Fruit fly (Drosophila melanogaster) whole organism, embryonic: ENCODE measurements around the gene CG16758.

ENCODE experiments used
- Abd-B ChIP-seq: fragments of 200-800 bp; sonication (Bioruptor generic); optimal IDR thresholded peaks from 2 replicates; lab custom pipeline; 2018; ENCODE audit warnings: missing biosample characterization, mild to moderate bottlenecking, missing genetic modification characterization, moderate library complexity
- Awh ChIP-seq: fragments of 200-800 bp; sonication (Bioruptor generic); IDR thresholded peaks from 2 replicates; pipeline ENCODE4, ENCODE4 v1.3.6; 2022; ENCODE audit warnings: missing biosample characterization, missing genetic modification characterization
- B-H1 ChIP-seq: fragments of 200-800 bp; sonication (Bioruptor generic); IDR thresholded peaks from 3 replicates; pipeline ENCODE4 v1.3.6; 2022; ENCODE audit warnings: missing biosample characterization, missing genetic modification characterization
- Bteb2 ChIP-seq: fragments of 200-800 bp; sonication (Bioruptor generic); optimal IDR thresholded peaks from 2 replicates; lab custom pipeline; 2016; ENCODE audit warnings: missing biosample characterization, missing genetic modification characterization
- CG10267 ChIP-seq: fragments of 200-800 bp; sonication (Bioruptor generic); optimal IDR thresholded peaks from 2 replicates; lab custom pipeline; 2018; ENCODE audit warnings: missing biosample characterization, mild to moderate bottlenecking, missing genetic modification characterization, moderate library complexity
- CG11247 ChIP-seq: fragments of 200-800 bp; sonication (Bioruptor generic); IDR thresholded peaks from 2 replicates; pipeline ENCODE4 v1.3.6; 2022; ENCODE audit warnings: missing biosample characterization, missing genetic modification characterization
- CG11504 ChIP-seq: fragments of 200-800 bp; sonication (Bioruptor generic); optimal IDR thresholded peaks from 3 replicates; lab custom pipeline; 2019; ENCODE audit warnings: missing biosample characterization, mild to moderate bottlenecking, missing genetic modification characterization, moderate library complexity
- CG12769 ChIP-seq: fragments of 200-800 bp; sonication (Bioruptor generic); optimal IDR thresholded peaks from 2 replicates; lab custom pipeline; 2019; ENCODE audit warnings: missing biosample characterization, mild to moderate bottlenecking, missing genetic modification characterization, moderate library complexity
- CG15601 ChIP-seq: fragments of 200-800 bp; sonication (Bioruptor generic); optimal IDR thresholded peaks from 3 replicates; lab custom pipeline; 2019; ENCODE audit warnings: missing biosample characterization, mild to moderate bottlenecking, missing genetic modification characterization, moderate library complexity
- CG1603 ChIP-seq: fragments of 200-800 bp; sonication (Bioruptor generic); optimal IDR thresholded peaks from 2 replicates; lab custom pipeline; 2019; ENCODE audit warnings: missing biosample characterization, mild to moderate bottlenecking, missing genetic modification characterization, moderate library complexity
- CG17328 ChIP-seq: fragments of 200-800 bp; sonication (Bioruptor generic); IDR thresholded peaks from 2 replicates; pipeline ENCODE4 v1.3.6; 2022; ENCODE audit warnings: missing biosample characterization, missing genetic modification characterization
- CG18599 ChIP-seq: fragments of 200-800 bp; sonication (Bioruptor generic); optimal IDR thresholded peaks from 3 replicates; lab custom pipeline; 2017; ENCODE audit warnings: missing biosample characterization, missing genetic modification characterization, mild to moderate bottlenecking, moderate library complexity, missing genetic modification reagents
- CG18619 ChIP-seq: fragments of 200-800 bp; sonication (Bioruptor generic); optimal IDR thresholded peaks from 3 replicates; lab custom pipeline; 2017; ENCODE audit warnings: missing biosample characterization, mild to moderate bottlenecking, missing genetic modification characterization
- CG2889 ChIP-seq: fragments of 200-800 bp; sonication (Bioruptor generic); IDR thresholded peaks from 3 replicates; pipeline ENCODE4 v1.3.6; 2022; ENCODE audit warnings: missing biosample characterization, missing genetic modification characterization
- CG30403 ChIP-seq: fragments of 200-800 bp; sonication (Bioruptor generic); optimal IDR thresholded peaks from 3 replicates; lab custom pipeline; 2016; ENCODE audit warnings: missing biosample characterization, missing genetic modification characterization
- CG3065 ChIP-seq: fragments of 200-800 bp; sonication (Bioruptor generic); optimal IDR thresholded peaks from 2 replicates; lab custom pipeline; 2016; ENCODE audit warnings: missing biosample characterization, missing genetic modification characterization
- CG32767 ChIP-seq: fragments of 200-800 bp; sonication (Bioruptor generic); IDR thresholded peaks from 2 replicates; pipeline ENCODE4 v1.3.6; 2022; ENCODE audit warnings: missing biosample characterization, missing genetic modification characterization
- CG34224 ChIP-seq: fragments of 200-800 bp; sonication (Bioruptor generic); IDR thresholded peaks from 3 replicates; pipeline ENCODE4 v1.3.6; 2022; ENCODE audit warnings: missing biosample characterization, missing genetic modification characterization; ENCODE audit not compliant: partially characterized antibody
- CG34422 ChIP-seq: fragments of 200-800 bp; sonication (Bioruptor generic); IDR thresholded peaks from 3 replicates; pipeline ENCODE4 v1.3.6; 2022; ENCODE audit warnings: missing biosample characterization, missing genetic modification characterization
- CG4404 ChIP-seq: fragments of 200-800 bp; sonication (Bioruptor generic); IDR thresholded peaks from 2 replicates; pipeline ENCODE4 v1.3.6; 2022; ENCODE audit warnings: missing biosample characterization, missing genetic modification characterization
- CG6175 ChIP-seq: fragments of 200-800 bp; sonication (Bioruptor generic); IDR thresholded peaks from 3 replicates; pipeline ENCODE4 v1.3.6; 2022; ENCODE audit warnings: missing biosample characterization, missing genetic modification characterization
- CG6689 ChIP-seq: fragments of 200-800 bp; sonication (Bioruptor generic); IDR thresholded peaks from 2 replicates; pipeline ENCODE4 v1.3.6; 2022; ENCODE audit warnings: missing biosample characterization, missing genetic modification characterization
- CG7372 ChIP-seq: fragments of 200-800 bp; sonication (Bioruptor generic); IDR thresholded peaks from 2 replicates; pipeline ENCODE4 v1.3.6; 2022; ENCODE audit warnings: missing biosample characterization, missing genetic modification characterization
- CG7839 ChIP-seq: fragments of 200-800 bp; sonication (Bioruptor generic); optimal IDR thresholded peaks from 3 replicates; lab custom pipeline; 2018; ENCODE audit warnings: missing biosample characterization, mild to moderate bottlenecking, missing genetic modification characterization, moderate library complexity
- CG8359 ChIP-seq: fragments of 200-800 bp; sonication (Bioruptor generic); optimal IDR thresholded peaks from 2 replicates; lab custom pipeline; 2017; ENCODE audit warnings: missing biosample characterization, mild to moderate bottlenecking, missing genetic modification characterization, borderline replicate concordance
- CG9437 ChIP-seq: fragments of 200-800 bp; sonication (Bioruptor generic); optimal IDR thresholded peaks from 2 replicates; lab custom pipeline; 2018; ENCODE audit warnings: missing biosample characterization, mild to moderate bottlenecking, missing genetic modification characterization
- CHES-1-like ChIP-seq: fragments of 200-800 bp; sonication (Bioruptor generic); optimal IDR thresholded peaks from 2 replicates; lab custom pipeline; 2016; ENCODE audit warnings: missing biosample characterization, missing genetic modification characterization
- CTCF ChIP-seq: fragments of 200-800 bp; sonication (Bioruptor generic); optimal IDR thresholded peaks from 2 replicates; lab custom pipeline; 2017; ENCODE audit warnings: missing biosample characterization, mild to moderate bottlenecking, missing genetic modification characterization, moderate library complexity
- Doc2 ChIP-seq: fragments of 200-800 bp; sonication (Bioruptor generic); IDR thresholded peaks from 2 replicates; pipeline ENCODE4 v1.3.6; 2022; ENCODE audit warnings: missing biosample characterization, missing genetic modification characterization
- Fer1 ChIP-seq: fragments of 200-800 bp; sonication (Bioruptor generic); optimal IDR thresholded peaks from 2 replicates; lab custom pipeline; 2017; ENCODE audit warnings: missing biosample characterization, mild to moderate bottlenecking, missing genetic modification characterization
- H2.0 ChIP-seq: fragments of 200-800 bp; sonication (Bioruptor generic); IDR thresholded peaks from 2 replicates; pipeline ENCODE4 v1.3.6; 2022; ENCODE audit warnings: missing biosample characterization, missing genetic modification characterization
- Hr3 ChIP-seq: fragments of 200-800 bp; sonication (Bioruptor generic); optimal IDR thresholded peaks from 3 replicates; lab custom pipeline; 2016; ENCODE audit warnings: missing biosample characterization, missing genetic modification characterization
- Hr51 ChIP-seq, 2 experiments: fragments of 200-800 bp; sonication (Bioruptor generic); optimal IDR thresholded peaks; 2 replicates in 1 of 2; 3 replicates in 1 of 2; lab custom pipeline; 2016 to 2018; ENCODE audit warnings: missing biosample characterization in 2 of 2, missing genetic modification characterization in 2 of 2, mild to moderate bottlenecking in 1 of 2, moderate library complexity in 1 of 2
- Jarid2 ChIP-seq: fragments of 200-800 bp; sonication (Bioruptor generic); optimal IDR thresholded peaks from 3 replicates; lab custom pipeline; 2017; ENCODE audit warnings: mild to moderate bottlenecking, missing biosample characterization, missing genetic modification reagents, missing genetic modification characterization
- Sry-δ ChIP-seq: fragments of 200-800 bp; sonication (Bioruptor generic); optimal IDR thresholded peaks from 2 replicates; lab custom pipeline; 2016; ENCODE audit warnings: missing biosample characterization, missing genetic modification characterization
- amos ChIP-seq: fragments of 200-800 bp; sonication (Bioruptor generic); IDR thresholded peaks from 2 replicates; pipeline ENCODE4 v1.3.6; 2022; ENCODE audit warnings: missing biosample characterization, missing genetic modification characterization; ENCODE audit not compliant: partially characterized antibody
- chinmo ChIP-seq: fragments of 200-800 bp; sonication (Bioruptor generic); IDR thresholded peaks from 4 replicates; pipeline ENCODE4 v1.3.6; 2022; ENCODE audit warnings: missing biosample characterization, missing genetic modification characterization; ENCODE audit not compliant: partially characterized antibody
- kah ChIP-seq: fragments of 200-800 bp; sonication (Bioruptor generic); optimal IDR thresholded peaks from 2 replicates; lab custom pipeline; 2018; ENCODE audit warnings: missing biosample characterization, mild to moderate bottlenecking, missing genetic modification characterization
- org-1 ChIP-seq: fragments of 200-800 bp; sonication (Bioruptor generic); optimal IDR thresholded peaks from 2 replicates; lab custom pipeline; 2017; ENCODE audit warnings: missing biosample characterization, missing genetic modification characterization
- pho ChIP-seq: fragments of 200-800 bp; sonication (Bioruptor generic); optimal IDR thresholded peaks from 2 replicates; lab custom pipeline; 2016; ENCODE audit warnings: missing biosample characterization, missing genetic modification characterization
- ro ChIP-seq: fragments of 200-800 bp; sonication (Bioruptor generic); IDR thresholded peaks from 2 replicates; pipeline ENCODE4 v1.3.6; 2022; ENCODE audit warnings: missing biosample characterization, missing genetic modification characterization
- salm ChIP-seq: fragments of 200-800 bp; sonication (Bioruptor generic); optimal IDR thresholded peaks from 2 replicates; lab custom pipeline; 2018; ENCODE audit warnings: missing biosample characterization, mild to moderate bottlenecking, missing genetic modification characterization
- sc ChIP-seq, 3 experiments: fragments of >200 bp in 2 of 3; fragments of 200-800 bp in 1 of 3; sonication (Bioruptor generic) in 1 of 3; optimal IDR thresholded peaks; 2 replicates in 2 of 3; 3 replicates in 1 of 3; lab custom pipeline; 2017; ENCODE audit warnings: mild to moderate bottlenecking in 1 of 3, missing biosample characterization in 1 of 3, missing genetic modification characterization in 1 of 3, missing genetic modification reagents in 1 of 3
- tio ChIP-seq: fragments of 200-800 bp; sonication (Bioruptor generic); optimal IDR thresholded peaks from 2 replicates; lab custom pipeline; 2017; ENCODE audit warnings: missing biosample characterization, missing genetic modification characterization, inconsistent platforms
- toy ChIP-seq: fragments of 200-800 bp; sonication (Bioruptor generic); IDR thresholded peaks from 2 replicates; pipeline ENCODE4 v1.3.6; 2022; ENCODE audit warnings: missing biosample characterization, missing genetic modification characterization
- twi ChIP-seq: fragments of 200-800 bp; optimal IDR thresholded peaks from 2 replicates; lab custom pipeline; 2019; ENCODE audit warnings: missing biosample characterization, mild to moderate bottlenecking, missing genetic modification characterization, moderate library complexity
- zen ChIP-seq: fragments of 200-800 bp; sonication (Bioruptor generic); optimal IDR thresholded peaks from 3 replicates; lab custom pipeline; 2018; ENCODE audit warnings: missing biosample characterization, mild to moderate bottlenecking, missing genetic modification characterization, moderate library complexity
- zf30C ChIP-seq: fragments of 200-800 bp; sonication (Bioruptor generic); optimal IDR thresholded peaks from 3 replicates; lab custom pipeline; 2018; ENCODE audit warnings: missing biosample characterization, mild to moderate bottlenecking, missing genetic modification characterization

CG16758 gene

DNA sequence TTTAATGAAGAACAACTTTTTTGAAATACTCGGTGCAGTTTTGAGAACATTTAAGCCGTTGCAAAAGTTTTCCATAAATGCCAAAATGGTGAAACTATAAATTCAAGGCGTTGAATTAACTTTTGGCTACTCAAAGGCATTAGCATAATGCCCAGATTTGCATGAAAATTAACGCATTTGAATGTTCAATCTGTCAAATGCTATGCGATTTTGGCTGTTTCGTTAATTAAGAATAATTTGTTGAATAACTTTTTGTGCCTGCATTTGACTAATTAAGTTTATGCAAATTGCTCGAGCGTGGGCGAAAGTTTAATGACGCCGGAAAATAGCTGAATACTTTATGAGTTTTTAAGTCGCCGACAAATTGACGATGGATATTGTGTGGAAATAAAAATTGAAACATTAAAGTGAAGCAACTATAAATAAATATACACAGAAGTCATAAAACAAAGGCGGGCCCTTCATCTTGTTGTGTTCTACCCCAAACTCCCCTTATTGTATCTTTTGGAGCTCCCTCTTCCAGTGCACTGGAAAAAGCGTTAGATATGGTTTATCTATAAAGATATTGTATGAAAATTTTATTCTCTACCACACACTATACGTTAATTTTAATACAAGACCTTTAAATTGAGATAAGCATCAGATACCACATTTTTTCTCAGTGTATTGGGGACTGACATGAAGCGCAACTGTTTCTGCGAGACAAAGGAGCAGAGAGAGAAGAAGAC lies 48.9 kb upstream of the CG16758 start (continued):
- peak; percentile 43 for TF ChIP-seq CG9437 (GFP tag; lab: Kevin White, UChicago)
- TF ChIP-seq CG18599 (GFP tag; lab: Kevin White, UChicago) = peak; percentile 76
- TF ChIP-seq toy (GFP tag; lab: Robert Waterston, UW) = no peak
- peak; percentile 34 for TF ChIP-seq pho (GFP tag; lab: Kevin White, UChicago)
- no peak for TF ChIP-seq amos (GFP tag; lab: Robert Waterston, UW)
- TF ChIP-seq CG10267 = peak; percentile 78
- TF ChIP-seq Jarid2 (GFP tag; lab: Kevin White, UChicago) = peak; percentile 28
- 0 out of 2 replicates have a peak, but pooled peaks have one; percentile 29 for TF ChIP-seq CG7372 (GFP tag; lab: Robert Waterston, UW)
- peak; percentile 6 for TF ChIP-seq CG3065 (GFP tag; lab: Kevin White, UChicago)
- peak; percentile 73 for TF ChIP-seq CG1603 (tag; lab: Kevin White, UChicago)
- TF ChIP-seq CG6689 = peak; percentile 64
- peak; percentile 52 for TF ChIP-seq CG18619 (GFP tag; lab: Kevin White, UChicago)
- TF ChIP-seq Doc2 (GFP tag; lab: Robert Waterston, UW) = no peak
- no peak for TF ChIP-seq CG34224 (GFP tag; lab: Robert Waterston, UW)
- peak; percentile 38; the same call in 1 of the 2 replicates for TF ChIP-seq H2.0 (GFP tag; lab: Robert Waterston, UW)
- no peak for TF ChIP-seq sc (optimal IDR thresholded peaks at IDR 0.05; lab: Kevin White, UChicago)
- TF ChIP-seq sc (GFP tag; optimal IDR thresholded peaks at IDR 0.05; lab: Kevin White, UChicago) = peak; percentile 60
- 0 out of 2 replicates have a peak, but pooled peaks have one; percentile 12 for TF ChIP-seq CG11247 (GFP tag; lab: Robert Waterston, UW)
- TF ChIP-seq CG7839 = peak; percentile 72
- TF ChIP-seq twi (tag; lab: Kevin White, UChicago) = peak; percentile 40
- peak; percentile 77 for TF ChIP-seq CG11504 (tag; lab: Kevin White, UChicago)
- peak; percentile 50 for TF ChIP-seq kah (GFP tag; lab: Kevin White, UChicago)
- TF ChIP-seq CTCF (GFP tag; lab: Kevin White, UChicago) = peak; percentile 12
- peak; percentile 34 for TF ChIP-seq CHES-1-like (GFP tag; lab: Kevin White, UChicago)
- peak; percentile 39 for TF ChIP-seq zen (tag; lab: Kevin White, UChicago)
- TF ChIP-seq CG34422 = 0 out of 3 replicates have a peak, but pooled peaks have one; percentile 12
- peak; percentile 80 for TF ChIP-seq CG15601 (tag; lab: Kevin White, UChicago)
- TF ChIP-seq CG4404 (GFP tag; lab: Robert Waterston, UW) = no peak
- TF ChIP-seq Hr3 (GFP tag; lab: Kevin White, UChicago) = peak; percentile 53
- TF ChIP-seq salm (tag; lab: Kevin White, UChicago) = no peak
- peak; percentile 36 for TF ChIP-seq Abd-B (GFP tag; lab: Kevin White, UChicago)
- peak; percentile 10 to 71 for TF ChIP-seq Hr51 (GFP tag; optimal IDR thresholded peaks at IDR 0.05; lab: Kevin White, UChicago)
- peak; percentile 64; the same call in 1 of the 4 replicates for TF ChIP-seq chinmo (GFP tag; lab: Robert Waterston, UW)
- TF ChIP-seq tio = peak; percentile 61
- peak; percentile 34; the same call in 1 of the 3 replicates for TF ChIP-seq B-H1 (GFP tag; lab: Robert Waterston, UW)
- TF ChIP-seq CG2889 = no peak
- peak; percentile 5 for TF ChIP-seq CG8359 (GFP tag; lab: Kevin White, UChicago)
- TF ChIP-seq zf30C = peak; percentile 69
- TF ChIP-seq CG17328 (GFP tag; lab: Robert Waterston, UW) = peak; percentile 74
- TF ChIP-seq CG6175 = no peak
- 0 out of 2 replicates have a peak, but pooled peaks have one; percentile 13 for TF ChIP-seq ro (GFP tag; lab: Robert Waterston, UW)
- peak; percentile 60 for TF ChIP-seq Fer1
- peak; percentile 52; the same call in 1 of the 2 replicates for TF ChIP-seq Awh (GFP tag; lab: Robert Waterston, UW)
- TF ChIP-seq CG32767 (GFP tag; lab: Robert Waterston, UW) = no peak
- peak; percentile 24 for TF ChIP-seq Sry-δ
- TF ChIP-seq Bteb2 = peak; percentile 22
- peak; percentile 70 for TF ChIP-seq CG30403 (GFP tag; lab: Kevin White, UChicago)
- peak; percentile 27 for TF ChIP-seq CG12769 (tag; lab: Kevin White, UChicago)
- TF ChIP-seq org-1 (GFP tag; lab: Kevin White, UChicago) = peak; percentile 38
